Worm (Caenorhabditis elegans): ENCODE measurements around the gene gpx-5.
A peak's percentile ranks its signal among the peaks of the same experiment; 100 is the strongest.

- TF ChIP-seq pqm-1 (tag; optimal IDR thresholded peaks at IDR 0.05) (no peak), zfp-3 (GFP tag; conservative IDR thresholded peaks at IDR 0.05) (0 out of 2 replicates have a peak, but pooled peaks have one; percentile 28), aly-2 (tag; optimal IDR thresholded peaks at IDR 0.05) (no peak), Y48G9A.11 (GFP tag; IDR thresholded peaks at IDR 0.05) (no peak), ama-1 (optimal IDR thresholded peaks at IDR 0.05) (no peak), nhr-28 (tag; optimal IDR thresholded peaks at IDR 0.05) (no peak), nhr-237 (tag; optimal IDR thresholded peaks at IDR 0.05) (no peak), fos-1 (tag; optimal IDR thresholded peaks at IDR 0.05) (no peak)
Observed at ce11 chrX:9536008-9536407, 48.5 kb upstream of the gpx-5 start.

Measured in whole organism, L4 larva.